Fruit fly (Drosophila melanogaster): Measurements from ENCODE around the gene MED10.

- TF ChIP-seq CG6854 (GFP tag; optimal IDR thresholded peaks at IDR 0.05) (no peak), HHEX (GFP tag; optimal IDR thresholded peaks at IDR 0.05) (no peak), org-1 (GFP tag; optimal IDR thresholded peaks at IDR 0.05) (no peak), tna (GFP tag; IDR thresholded peaks at IDR 0.05; ENCODE audit: partially characterized antibody) (no peak), sima (GFP tag; optimal IDR thresholded peaks at IDR 0.05) (no peak), CG10979 (tag; optimal IDR thresholded peaks at IDR 0.05) (no peak), Blimp-1 (GFP tag; optimal IDR thresholded peaks at IDR 0.05) (no peak), Chrac-16 (GFP tag; optimal IDR thresholded peaks at IDR 0.05) (no peak), ken (GFP tag; IDR thresholded peaks at IDR 0.05) (no peak), unpg (GFP tag; optimal IDR thresholded peaks at IDR 0.05) (no peak), CG4730 (GFP tag; IDR thresholded peaks at IDR 0.05) (no peak), CG1832 (GFP tag; optimal IDR thresholded peaks at IDR 0.05) (no peak), sna (GFP tag; IDR thresholded peaks at IDR 0.05; ENCODE audit: partially characterized antibody) (no peak), CHES-1-like (GFP tag; optimal IDR thresholded peaks at IDR 0.05) (no peak)
Measured at dm6 chr3L:16221278-16221677, 10.6 kb upstream of the MED10 start.

Measured in whole organism, embryonic.